Fruit fly (Drosophila melanogaster) Kc167 (cell line): Measurements from ENCODE around the gene CG32243.

ENCODE experiments used
- Myc ChIP-seq: fragments of >200 bp; optimal IDR thresholded peaks from 2 replicates; lab custom pipeline; 2017; ENCODE audit warnings: missing external identifiers
- Sin3A ChIP-seq: fragments of >200 bp; optimal IDR thresholded peaks from 2 replicates; lab custom pipeline; 2018; ENCODE audit warnings: missing external identifiers
- h ChIP-seq: fragments of >200 bp; optimal IDR thresholded peaks from 3 replicates; lab custom pipeline; 2018; ENCODE audit warnings: missing external identifiers
- insv ChIP-seq: fragments of >200 bp; optimal IDR thresholded peaks from 3 replicates; lab custom pipeline; 2018; ENCODE audit warnings: missing external identifiers
- psq ChIP-seq: fragments of >200 bp; optimal IDR thresholded peaks from 2 replicates; lab custom pipeline; 2017; ENCODE audit warnings: missing external identifiers
- ttk ChIP-seq: sonication (Bioruptor generic); optimal IDR thresholded peaks from 2 replicates; lab custom pipeline; 2017; ENCODE audit warnings: missing external identifiers

Gene CG32243

dm6 chr3L:4494603-4495002 is 46.4 kb downstream of the CG32243 start:
- TF ChIP-seq Sin3A (lab: Kevin White, UChicago), result no peak
- no peak for TF ChIP-seq psq (lab: Kevin White, UChicago)
- no peak for TF ChIP-seq h (lab: Kevin White, UChicago)
- TF ChIP-seq Myc (lab: Kevin White, UChicago), result no peak
- TF ChIP-seq ttk (lab: Kevin White, UChicago), result no peak
- no peak for TF ChIP-seq insv

dm6 chr3L:4493609-4494008 is 47.4 kb downstream of the CG32243 start:
- TF ChIP-seq insv (no peak), Myc (lab: Kevin White, UChicago) (no peak), ttk (lab: Kevin White, UChicago) (no peak), Sin3A (lab: Kevin White, UChicago) (no peak), psq (lab: Kevin White, UChicago) (no peak), h (lab: Kevin White, UChicago) (no peak)

- TF ChIP-seq psq (lab: Kevin White, UChicago) (no peak), h (lab: Kevin White, UChicago) (no peak), Myc (lab: Kevin White, UChicago) (no peak), insv (no peak), Sin3A (lab: Kevin White, UChicago) (no peak), ttk (lab: Kevin White, UChicago) (no peak)
These were observed 50.3 kb downstream of the CG32243 start, which contains the start of gene CG13722 for dm6 chr3L:4490702-4491243. Gene CG13722, minus strand, starts transcription at chr3L:4490963.

- TF ChIP-seq insv (no peak), Sin3A (lab: Kevin White, UChicago) (no peak), Myc (lab: Kevin White, UChicago) (no peak), psq (lab: Kevin White, UChicago) (no peak), h (lab: Kevin White, UChicago) (no peak), ttk (lab: Kevin White, UChicago) (no peak)
These were observed 51.6 kb downstream of the CG32243 start for dm6 chr3L:4489490-4489889.
